Worm (Caenorhabditis elegans): ENCODE measurements around the gene tag-297.

tag-297 gene

ce11 chrII:14627330-14627729, at the start of gene tag-297:
tag-297 (plus strand) TSS chrII:14627630.
- no peak for TF ChIP-seq nhr-129 (tag; optimal IDR thresholded peaks at IDR 0.05)

ce11 chrII:14578013-14578412, 49.4 kb upstream of the tag-297 start, which contains the start of gene nspb-7:
nspb-7 (plus strand) TSS chrII:14578313.
- no peak for TF ChIP-seq nhr-11 (tag; optimal IDR thresholded peaks at IDR 0.05)
- TF ChIP-seq nhr-12 (tag; optimal IDR thresholded peaks at IDR 0.05): no peak
- no peak for TF ChIP-seq nhr-25 (tag; optimal IDR thresholded peaks at IDR 0.05)
- TF ChIP-seq sma-3 (GFP tag; optimal IDR thresholded peaks at IDR 0.05): no peak
- no peak for TF ChIP-seq blmp-1 (tag; optimal IDR thresholded peaks at IDR 0.05; ENCODE audit: insufficient read depth)
- no peak for TF ChIP-seq elt-1 (tag; optimal IDR thresholded peaks at IDR 0.05)
- TF ChIP-seq nhr-129 (tag; optimal IDR thresholded peaks at IDR 0.05): no peak
- TF ChIP-seq snpc-4 (tag; optimal IDR thresholded peaks at IDR 0.05): no peak

- TF ChIP-seq blmp-1 (tag; optimal IDR thresholded peaks at IDR 0.05; ENCODE audit: insufficient read depth): no peak
- no peak for TF ChIP-seq lin-13 (GFP tag; optimal IDR thresholded peaks at IDR 0.05)
- no peak for TF ChIP-seq unc-55 (GFP tag; optimal IDR thresholded peaks at IDR 0.05)
- no peak for TF ChIP-seq nhr-6 (tag; optimal IDR thresholded peaks at IDR 0.05)
- no peak for TF ChIP-seq mab-5 (tag; optimal IDR thresholded peaks at IDR 0.05)
- no peak for TF ChIP-seq lin-39 (tag; optimal IDR thresholded peaks at IDR 0.05)
- no peak for TF ChIP-seq nhr-10 (tag; optimal IDR thresholded peaks at IDR 0.05)
- no peak for TF ChIP-seq aly-2 (tag; optimal IDR thresholded peaks at IDR 0.05)
- no peak for TF ChIP-seq snpc-4 (tag; optimal IDR thresholded peaks at IDR 0.05)
- no peak for TF ChIP-seq lsy-2 (tag; optimal IDR thresholded peaks at IDR 0.05)
- no peak for TF ChIP-seq elt-1 (tag; optimal IDR thresholded peaks at IDR 0.05)
- no peak for TF ChIP-seq skn-1 (tag; optimal IDR thresholded peaks at IDR 0.05)
- no peak for TF ChIP-seq sem-4 (tag; optimal IDR thresholded peaks at IDR 0.05)
- TF ChIP-seq nhr-25 (tag; optimal IDR thresholded peaks at IDR 0.05): no peak
- no peak for TF ChIP-seq nhr-21 (tag; optimal IDR thresholded peaks at IDR 0.05)
- no peak for TF ChIP-seq ceh-16 (tag; optimal IDR thresholded peaks at IDR 0.05)
- no peak for TF ChIP-seq dmd-4 (tag; optimal IDR thresholded peaks at IDR 0.05)
- TF ChIP-seq R02D3.7 (tag; optimal IDR thresholded peaks at IDR 0.05): no peak
- TF ChIP-seq unc-62 (GFP tag; optimal IDR thresholded peaks at IDR 0.05): no peak
Measured at ce11 chrII:14578716-14579115, 48.7 kb upstream of the tag-297 start, which contains the start of gene C01G12.9. C01G12.9 (plus strand) TSS chrII:14579016.

- TF ChIP-seq egl-27 (tag; optimal IDR thresholded peaks at IDR 0.05) (no peak), nhr-10 (tag; optimal IDR thresholded peaks at IDR 0.05) (no peak), unc-62 (GFP tag; optimal IDR thresholded peaks at IDR 0.05) (no peak), nhr-11 (tag; optimal IDR thresholded peaks at IDR 0.05) (no peak), ztf-4 (tag; optimal IDR thresholded peaks at IDR 0.05) (no peak), lin-13 (GFP tag; optimal IDR thresholded peaks at IDR 0.05) (no peak), lsy-2 (tag; optimal IDR thresholded peaks at IDR 0.05) (no peak)
Measured at ce11 chrII:14580549-14580948, 46.9 kb upstream of the tag-297 start, which contains the start of the genes nspb-8 and nspb-9. nspb-8 (minus strand) TSS chrII:14580649. nspb-9 (plus strand) TSS chrII:14580859.

ce11 chrII:14582206-14582605, 45.2 kb upstream of the tag-297 start, which contains the start of gene C01G12.3:
C01G12.3 (minus strand) TSS chrII:14582306.
- TF ChIP-seq sma-3 (GFP tag; optimal IDR thresholded peaks at IDR 0.05): no peak
- no peak for TF ChIP-seq dmd-4 (tag; optimal IDR thresholded peaks at IDR 0.05)
- no peak for TF ChIP-seq fos-1 (tag; optimal IDR thresholded peaks at IDR 0.05)
- no peak for TF ChIP-seq Y55F3AM.14 (GFP tag; optimal IDR thresholded peaks at IDR 0.05)
- no peak for TF ChIP-seq ZK546.5 (tag; optimal IDR thresholded peaks at IDR 0.05)
- TF ChIP-seq ztf-4 (tag; optimal IDR thresholded peaks at IDR 0.05): no peak
- TF ChIP-seq ama-1 (optimal IDR thresholded peaks at IDR 0.05): no peak
- no peak for TF ChIP-seq nhr-129 (tag; optimal IDR thresholded peaks at IDR 0.05)
- TF ChIP-seq lin-39 (tag; optimal IDR thresholded peaks at IDR 0.05): no peak
- TF ChIP-seq gmeb-1 (tag; optimal IDR thresholded peaks at IDR 0.05): no peak

DNA sequence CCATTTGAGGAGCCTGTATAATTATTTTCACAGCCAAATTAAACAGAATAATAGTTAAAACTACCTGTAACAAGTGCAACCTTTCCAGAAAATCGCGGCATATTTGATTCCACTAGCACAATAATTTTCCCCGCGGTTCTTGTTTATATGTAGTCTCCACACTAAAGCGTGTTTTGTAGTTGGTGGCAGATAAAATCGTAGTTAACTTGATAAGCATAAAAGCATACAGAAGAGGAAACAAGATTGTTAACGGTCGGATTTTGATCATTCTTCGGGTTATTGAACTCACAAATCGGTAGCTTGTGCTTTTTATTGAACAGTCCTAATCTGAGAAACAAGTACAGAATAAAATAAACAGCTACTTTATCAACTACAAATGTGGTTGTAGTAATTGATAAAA, 40.0 kb upstream of the tag-297 start, which contains the start of gene C01G12.5:
Gene C01G12.5, minus strand, starts transcription at position 101 of the 400 bp plus-strand sequence.
- TF ChIP-seq ceh-82 (tag; optimal IDR thresholded peaks at IDR 0.05) (no peak), sma-3 (GFP tag; optimal IDR thresholded peaks at IDR 0.05) (no peak), lsy-2 (tag; optimal IDR thresholded peaks at IDR 0.05) (no peak), lin-11 (tag; optimal IDR thresholded peaks at IDR 0.05) (no peak), nhr-77 (tag; optimal IDR thresholded peaks at IDR 0.05) (no peak), R02D3.7 (tag; optimal IDR thresholded peaks at IDR 0.05) (no peak), ama-1 (optimal IDR thresholded peaks at IDR 0.05) (no peak), C34F6.9 (tag; optimal IDR thresholded peaks at IDR 0.05) (no peak), unc-62 (GFP tag; optimal IDR thresholded peaks at IDR 0.05) (no peak), unc-55 (GFP tag; optimal IDR thresholded peaks at IDR 0.05) (no peak), nhr-6 (tag; optimal IDR thresholded peaks at IDR 0.05) (no peak), gmeb-1 (tag; optimal IDR thresholded peaks at IDR 0.05) (no peak), blmp-1 (tag; optimal IDR thresholded peaks at IDR 0.05; ENCODE audit: insufficient read depth) (no peak), F13H6.1 (tag; optimal IDR thresholded peaks at IDR 0.05) (no peak), fos-1 (tag; optimal IDR thresholded peaks at IDR 0.05) (no peak), unc-39 (tag; optimal IDR thresholded peaks at IDR 0.05) (no peak), ztf-11 (tag; optimal IDR thresholded peaks at IDR 0.05) (no peak), ztf-1 (GFP tag; conservative IDR thresholded peaks at IDR 0.05) (no peak), ztf-4 (tag; optimal IDR thresholded peaks at IDR 0.05) (no peak)

Measured in whole organism, L2 larva.